Fruit fly (Drosophila melanogaster) whole organism, embryonic: ENCODE measurements around the gene CG14195.

ENCODE experiments used
- Abd-B ChIP-seq: fragments of 200-800 bp; sonication (Bioruptor generic); optimal IDR thresholded peaks from 2 replicates; lab custom pipeline; 2018; ENCODE audit warnings: missing biosample characterization, mild to moderate bottlenecking, missing genetic modification characterization, moderate library complexity
- Adf1 ChIP-seq: fragments of 200-800 bp; sonication (Bioruptor generic); IDR thresholded peaks from 2 replicates; pipeline ENCODE4 v1.3.6; 2022; ENCODE audit warnings: missing biosample characterization, missing genetic modification characterization
- Blimp-1 ChIP-seq: fragments of 200-800 bp; sonication (Bioruptor generic); optimal IDR thresholded peaks from 3 replicates; lab custom pipeline; 2018; ENCODE audit warnings: missing biosample characterization, missing genetic modification characterization, mild to moderate bottlenecking, moderate library complexity, missing genetic modification reagents
- BtbVII ChIP-seq: fragments of 200-800 bp; sonication (Bioruptor generic); optimal IDR thresholded peaks from 3 replicates; lab custom pipeline; 2017; ENCODE audit warnings: missing biosample characterization, mild to moderate bottlenecking, missing genetic modification characterization
- CG10543 ChIP-seq: fragments of 200-800 bp; sonication (Bioruptor generic); optimal IDR thresholded peaks from 3 replicates; lab custom pipeline; 2017; ENCODE audit warnings: missing biosample characterization, mild to moderate bottlenecking, missing genetic modification characterization, moderate library complexity
- CG10565 ChIP-seq: fragments of 200-800 bp; sonication (Bioruptor generic); optimal IDR thresholded peaks from 3 replicates; lab custom pipeline; 2016; ENCODE audit warnings: missing biosample characterization, mild to moderate bottlenecking, missing genetic modification characterization
- CG10959 ChIP-seq: fragments of 200-800 bp; sonication (Bioruptor generic); IDR thresholded peaks from 2 replicates; pipeline ENCODE4 v1.3.6; 2022; ENCODE audit warnings: missing biosample characterization, missing genetic modification characterization
- CG1529 ChIP-seq: fragments of 200-800 bp; sonication (Bioruptor generic); optimal IDR thresholded peaks from 3 replicates; lab custom pipeline; 2018; ENCODE audit warnings: missing biosample characterization, missing genetic modification characterization
- CG2199 ChIP-seq: fragments of 200-800 bp; sonication (Bioruptor generic); IDR thresholded peaks from 3 replicates; pipeline ENCODE4 v1.3.6; 2022; ENCODE audit warnings: missing biosample characterization, missing genetic modification characterization
- CG2202 ChIP-seq: fragments of 200-800 bp; sonication (Bioruptor generic); optimal IDR thresholded peaks from 2 replicates; lab custom pipeline; 2018; ENCODE audit warnings: missing biosample characterization, mild to moderate bottlenecking, missing genetic modification characterization
- CG2678 ChIP-seq: fragments of 200-800 bp; sonication (Bioruptor generic); optimal IDR thresholded peaks from 3 replicates; lab custom pipeline; 2019; ENCODE audit warnings: missing biosample characterization, mild to moderate bottlenecking, missing genetic modification characterization, moderate library complexity
- CG2889 ChIP-seq: fragments of 200-800 bp; sonication (Bioruptor generic); IDR thresholded peaks from 3 replicates; pipeline ENCODE4 v1.3.6; 2022; ENCODE audit warnings: missing biosample characterization, missing genetic modification characterization
- CG31224 ChIP-seq: fragments of 200-800 bp; sonication (Bioruptor generic); IDR thresholded peaks from 2 replicates; pipeline ENCODE4 v1.3.6; 2022; ENCODE audit warnings: missing biosample characterization, missing genetic modification characterization
- CG31388 ChIP-seq: fragments of 200-800 bp; sonication (Bioruptor generic); optimal IDR thresholded peaks from 2 replicates; lab custom pipeline; 2016; ENCODE audit warnings: missing biosample characterization, missing genetic modification characterization
- CG6175 ChIP-seq: fragments of 200-800 bp; sonication (Bioruptor generic); IDR thresholded peaks from 3 replicates; pipeline ENCODE4 v1.3.6; 2022; ENCODE audit warnings: missing biosample characterization, missing genetic modification characterization
- CG6654 ChIP-seq: fragments of 200-800 bp; sonication (Bioruptor generic); optimal IDR thresholded peaks from 2 replicates; lab custom pipeline; 2017; ENCODE audit warnings: missing biosample characterization, mild to moderate bottlenecking, missing genetic modification characterization
- CG7745 ChIP-seq: fragments of 200-800 bp; sonication (Bioruptor generic); optimal IDR thresholded peaks from 2 replicates; lab custom pipeline; 2018; ENCODE audit warnings: missing biosample characterization, mild to moderate bottlenecking, missing genetic modification characterization, moderate library complexity
- CG8924 ChIP-seq: fragments of 200-800 bp; optimal IDR thresholded peaks from 3 replicates; lab custom pipeline; 2019; ENCODE audit warnings: missing biosample characterization, mild to moderate bottlenecking, missing genetic modification characterization, moderate library complexity
- CG9215 ChIP-seq: fragments of 200-800 bp; sonication (Bioruptor generic); IDR thresholded peaks from 2 replicates; pipeline ENCODE4 v1.3.6; 2022; ENCODE audit warnings: missing biosample characterization, missing genetic modification characterization
- CG9797 ChIP-seq: fragments of 200-800 bp; sonication (Bioruptor generic); optimal IDR thresholded peaks from 3 replicates; lab custom pipeline; 2018; ENCODE audit warnings: missing biosample characterization, mild to moderate bottlenecking, missing genetic modification characterization
- Dad ChIP-seq: fragments of 200-800 bp; sonication (Bioruptor generic); optimal IDR thresholded peaks from 3 replicates; lab custom pipeline; 2016; ENCODE audit warnings: missing biosample characterization, missing genetic modification characterization
- Doc2 ChIP-seq: fragments of 200-800 bp; sonication (Bioruptor generic); IDR thresholded peaks from 2 replicates; pipeline ENCODE4 v1.3.6; 2022; ENCODE audit warnings: missing biosample characterization, missing genetic modification characterization
- ERR ChIP-seq: fragments of 200-800 bp; sonication (Bioruptor generic); optimal IDR thresholded peaks from 2 replicates; lab custom pipeline; 2016; ENCODE audit warnings: missing biosample characterization, missing genetic modification characterization
- Ets97D ChIP-seq: fragments of 200-800 bp; sonication (Bioruptor generic); optimal IDR thresholded peaks from 3 replicates; lab custom pipeline; 2016; ENCODE audit warnings: missing biosample characterization, missing genetic modification characterization
- Kr ChIP-seq: fragments of 200-800 bp; sonication (Bioruptor generic); optimal IDR thresholded peaks from 2 replicates; lab custom pipeline; 2017; ENCODE audit warnings: missing biosample characterization, mild to moderate bottlenecking, missing genetic modification characterization
- Mrtf ChIP-seq: fragments of 200-800 bp; sonication (Bioruptor generic); IDR thresholded peaks from 3 replicates; pipeline ENCODE4 v1.3.6; 2022; ENCODE audit warnings: missing biosample characterization, missing genetic modification characterization
- NC2β ChIP-seq: fragments of 200-800 bp; sonication (Bioruptor generic); optimal IDR thresholded peaks from 2 replicates; lab custom pipeline; 2016; ENCODE audit warnings: missing biosample characterization, missing genetic modification characterization
- NFAT ChIP-seq: fragments of 200-800 bp; sonication (Bioruptor generic); IDR thresholded peaks from 2 replicates; pipeline ENCODE4 v1.3.6; 2022; ENCODE audit warnings: missing biosample characterization, missing genetic modification characterization
- Nf-YA ChIP-seq: fragments of 200-800 bp; sonication (Bioruptor generic); IDR thresholded peaks from 2 replicates; pipeline ENCODE4 v1.3.6; 2022; ENCODE audit warnings: missing biosample characterization, missing genetic modification characterization
- Scr ChIP-seq: fragments of 200-800 bp; sonication (Bioruptor generic); IDR thresholded peaks from 2 replicates; pipeline ENCODE4 v1.3.6; 2022; ENCODE audit warnings: missing biosample characterization, missing genetic modification characterization; ENCODE audit not compliant: partially characterized antibody
- Sox100B ChIP-seq: fragments of 200-800 bp; sonication (Bioruptor generic); optimal IDR thresholded peaks from 3 replicates; lab custom pipeline; 2018; ENCODE audit warnings: missing biosample characterization, mild to moderate bottlenecking, missing genetic modification characterization
- Sry-β ChIP-seq: fragments of 200-800 bp; sonication (Bioruptor generic); optimal IDR thresholded peaks from 2 replicates; lab custom pipeline; 2018; ENCODE audit warnings: missing biosample characterization, mild to moderate bottlenecking, missing genetic modification characterization, moderate library complexity
- ase ChIP-seq: fragments of 200-800 bp; sonication (Bioruptor generic); IDR thresholded peaks from 3 replicates; pipeline ENCODE4 v1.3.6; 2022; ENCODE audit warnings: missing biosample characterization, missing genetic modification characterization
- bigmax ChIP-seq: fragments of 200-800 bp; sonication (Bioruptor generic); optimal IDR thresholded peaks from 2 replicates; lab custom pipeline; 2018; ENCODE audit warnings: missing biosample characterization, mild to moderate bottlenecking, missing genetic modification characterization
- danr ChIP-seq: fragments of 200-800 bp; sonication (Bioruptor generic); IDR thresholded peaks from 2 replicates; pipeline ENCODE4 v1.3.6; 2022; ENCODE audit warnings: missing biosample characterization, missing genetic modification characterization
- en ChIP-seq: fragments of 200-800 bp; sonication (Bioruptor generic); optimal IDR thresholded peaks from 2 replicates; lab custom pipeline; 2016; ENCODE audit warnings: missing biosample characterization, missing genetic modification characterization
- ftz-f1 ChIP-seq: fragments of 200-800 bp; sonication (Bioruptor generic); optimal IDR thresholded peaks from 2 replicates; lab custom pipeline; 2016; ENCODE audit warnings: missing biosample characterization, missing genetic modification characterization
- hb ChIP-seq: fragments of 200-800 bp; sonication (Bioruptor generic); IDR thresholded peaks from 3 replicates; pipeline ENCODE4 v1.3.6; 2022; ENCODE audit warnings: missing biosample characterization, missing genetic modification characterization; ENCODE audit not compliant: partially characterized antibody
- hbn ChIP-seq: fragments of 200-800 bp; sonication (Bioruptor generic); IDR thresholded peaks from 2 replicates; pipeline ENCODE4 v1.3.6; 2022; ENCODE audit warnings: missing biosample characterization, missing genetic modification characterization; ENCODE audit not compliant: partially characterized antibody
- kay ChIP-seq: fragments of 200-800 bp; sonication (Bioruptor generic); optimal IDR thresholded peaks from 2 replicates; lab custom pipeline; 2016; ENCODE audit warnings: missing biosample characterization, missing genetic modification characterization
- lbe ChIP-seq: fragments of 200-800 bp; sonication (Bioruptor generic); optimal IDR thresholded peaks from 2 replicates; lab custom pipeline; 2016; ENCODE audit warnings: missing biosample characterization, mild to moderate bottlenecking, missing genetic modification characterization
- maf-S ChIP-seq: fragments of 200-800 bp; sonication (Bioruptor generic); optimal IDR thresholded peaks from 2 replicates; lab custom pipeline; 2016; ENCODE audit warnings: missing biosample characterization, missing genetic modification characterization
- mirr ChIP-seq: fragments of 200-800 bp; sonication (Bioruptor generic); optimal IDR thresholded peaks from 3 replicates; lab custom pipeline; 2018; ENCODE audit warnings: missing biosample characterization, mild to moderate bottlenecking, missing genetic modification characterization
- nmo ChIP-seq: fragments of 200-800 bp; sonication (Bioruptor generic); optimal IDR thresholded peaks from 2 replicates; lab custom pipeline; 2018; ENCODE audit warnings: missing biosample characterization, mild to moderate bottlenecking, missing genetic modification characterization, moderate library complexity
- odd ChIP-seq: fragments of 200-800 bp; sonication (Bioruptor generic); optimal IDR thresholded peaks from 2 replicates; lab custom pipeline; 2017; ENCODE audit warnings: missing biosample characterization, mild to moderate bottlenecking, missing genetic modification characterization
- p53 ChIP-seq: fragments of 200-800 bp; sonication (Bioruptor generic); optimal IDR thresholded peaks from 2 replicates; lab custom pipeline; 2016; ENCODE audit warnings: missing biosample characterization, missing genetic modification characterization
- pnt ChIP-seq: fragments of 200-800 bp; sonication (Bioruptor generic); optimal IDR thresholded peaks from 3 replicates; lab custom pipeline; 2016; ENCODE audit warnings: missing biosample characterization, missing genetic modification characterization
- psq ChIP-seq: fragments of 200-800 bp; sonication (Bioruptor generic); optimal IDR thresholded peaks from 2 replicates; lab custom pipeline; 2017; ENCODE audit warnings: missing biosample characterization, missing genetic modification characterization
- pum ChIP-seq: fragments of 200-800 bp; sonication (Bioruptor generic); optimal IDR thresholded peaks from 2 replicates; lab custom pipeline; 2016; ENCODE audit warnings: missing biosample characterization, missing genetic modification characterization
- sima ChIP-seq: fragments of 200-800 bp; sonication (Bioruptor generic); optimal IDR thresholded peaks from 2 replicates; lab custom pipeline; 2016; ENCODE audit warnings: missing biosample characterization, missing genetic modification characterization
- tx ChIP-seq: fragments of 200-800 bp; sonication (Bioruptor generic); optimal IDR thresholded peaks from 2 replicates; lab custom pipeline; 2016; ENCODE audit warnings: missing biosample characterization, missing genetic modification characterization

Gene CG14195

DNA sequence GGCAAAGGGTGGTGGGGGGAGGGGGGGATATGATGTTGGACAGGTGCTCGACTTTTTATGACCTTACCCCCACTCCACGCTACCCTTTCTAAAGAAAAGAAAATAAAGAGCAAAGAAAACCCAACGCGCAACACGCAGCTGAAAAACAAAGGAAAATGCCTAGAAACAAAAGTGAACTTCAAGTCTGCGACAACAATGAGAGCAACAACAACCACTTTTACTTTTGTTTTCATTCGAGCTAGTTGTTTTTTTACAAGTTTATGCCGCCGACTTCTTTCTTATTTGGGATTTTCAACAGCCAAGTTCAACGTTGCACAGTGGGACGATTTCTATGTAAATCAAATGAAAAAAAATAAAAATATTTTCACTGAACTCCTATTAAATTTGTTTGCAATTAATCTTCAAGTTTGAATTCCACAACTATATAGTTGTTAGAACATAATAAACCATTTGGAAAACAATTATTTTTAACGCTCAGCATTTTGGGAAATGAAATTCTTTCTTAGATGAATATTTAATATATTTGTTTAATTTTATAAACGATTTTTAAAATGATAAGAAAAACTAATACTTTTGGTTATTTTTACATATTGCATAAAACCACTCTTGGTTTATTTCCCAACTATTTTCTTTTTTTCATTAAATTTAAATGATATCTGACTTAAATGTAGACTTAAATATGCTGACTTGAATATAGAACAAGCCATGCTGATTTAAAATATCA is 12.9 kb upstream of the CG14195 start (continued):
- TF ChIP-seq CG10543 (no peak), tx (GFP tag; lab: Kevin White, UChicago) (no peak), CG10565 (GFP tag; lab: Kevin White, UChicago) (no peak), pum (GFP tag; lab: Kevin White, UChicago) (no peak), Mrtf (GFP tag; lab: Robert Waterston, UW) (no peak), hb (GFP tag; lab: Robert Waterston, UW) (no peak), hbn (GFP tag; lab: Robert Waterston, UW) (no peak), en (no peak), pnt (GFP tag; lab: Kevin White, UChicago) (no peak), CG1529 (GFP tag; lab: Kevin White, UChicago) (no peak), CG9797 (GFP tag; lab: Kevin White, UChicago) (no peak), CG7745 (tag; lab: Kevin White, UChicago) (no peak), p53 (GFP tag; lab: Kevin White, UChicago) (no peak), kay (GFP tag; lab: Kevin White, UChicago) (no peak), odd (GFP tag; lab: Kevin White, UChicago) (peak; percentile 27), sima (GFP tag; lab: Kevin White, UChicago) (no peak), bigmax (GFP tag; lab: Kevin White, UChicago) (no peak), lbe (GFP tag; lab: Kevin White, UChicago) (no peak), Ets97D (GFP tag; lab: Kevin White, UChicago) (no peak), CG31224 (GFP tag; lab: Robert Waterston, UW) (no peak), CG2202 (no peak), Blimp-1 (GFP tag; lab: Kevin White, UChicago) (peak; percentile 91), CG8924 (tag; lab: Kevin White, UChicago) (peak; percentile 63), CG9215 (GFP tag; lab: Robert Waterston, UW) (no peak), CG2678 (tag; lab: Kevin White, UChicago) (peak; percentile 64), psq (no peak), Sry-β (GFP tag; lab: Kevin White, UChicago) (no peak), Abd-B (no peak), CG2199 (GFP tag; lab: Robert Waterston, UW) (no peak), ERR (GFP tag; lab: Kevin White, UChicago) (no peak), CG2889 (no peak), Kr (GFP tag; lab: Kevin White, UChicago) (no peak), mirr (GFP tag; lab: Kevin White, UChicago) (no peak), Sox100B (GFP tag; lab: Kevin White, UChicago) (peak; percentile 72), maf-S (GFP tag; lab: Kevin White, UChicago) (no peak), Adf1 (GFP tag; lab: Robert Waterston, UW) (no peak), ftz-f1 (no peak), CG6175 (GFP tag; lab: Robert Waterston, UW) (no peak), BtbVII (GFP tag; lab: Kevin White, UChicago) (peak; percentile 3), Scr (no peak), CG31388 (no peak), CG10959 (GFP tag; lab: Robert Waterston, UW) (no peak), ase (no peak), Nf-YA (GFP tag; lab: Robert Waterston, UW) (no peak), danr (GFP tag; lab: Robert Waterston, UW) (no peak), Doc2 (GFP tag; lab: Robert Waterston, UW) (no peak), CG6654 (GFP tag; lab: Kevin White, UChicago) (no peak), Dad (GFP tag; lab: Kevin White, UChicago) (no peak), nmo (peak; percentile 61), NC2β (GFP tag; lab: Kevin White, UChicago) (no peak), NFAT (no peak)
